Worm (Caenorhabditis elegans) whole organism, midembryonic: Measurements from ENCODE around the gene cest-4.

Source experiments
- T22C8.4 ChIP-seq: fragments of 200-800 bp; sonication (Bioruptor generic); IDR thresholded peaks from 2 replicates; pipeline ENCODE4 v1.3.6; 2022; ENCODE audit warnings: missing genetic modification characterization, missing compliant biosample characterization
- cog-1 ChIP-seq: sonication (generic microtip); optimal IDR thresholded peaks from 2 replicates; lab custom pipeline; 2016; ENCODE audit warnings: missing genetic modification characterization, missing compliant biosample characterization
- flt-1 ChIP-seq: fragments of 200-800 bp; sonication (Bioruptor generic); IDR thresholded peaks from 2 replicates; pipeline ENCODE4 v1.3.6; 2022; ENCODE audit warnings: missing genetic modification characterization, missing compliant biosample characterization
- klf-2 ChIP-seq: fragments of 200-800 bp; sonication (Bioruptor generic); conservative IDR thresholded peaks from 2 replicates; pipeline ENCODE4 v1.3.6; 2022; ENCODE audit warnings: missing genetic modification reagents, missing genetic modification characterization, missing compliant biosample characterization
- med-1 ChIP-seq: sonication (generic microtip); optimal IDR thresholded peaks from 2 replicates; lab custom pipeline; 2017; ENCODE audit warnings: missing genetic modification characterization, mild to moderate bottlenecking, missing compliant biosample characterization, antibody characterized with exemption, missing genetic modification reagents; ENCODE audit not compliant: insufficient read depth
- ref-1 ChIP-seq: fragments of 200-800 bp; sonication (Bioruptor generic); conservative IDR thresholded peaks from 2 replicates; pipeline ENCODE4 v1.3.6; 2022; ENCODE audit warnings: missing genetic modification reagents, missing genetic modification characterization, missing compliant biosample characterization
- tab-1 ChIP-seq: fragments of 200-800 bp; sonication (Bioruptor generic); IDR thresholded peaks from 2 replicates; pipeline ENCODE4 v1.3.6; 2022; ENCODE audit warnings: missing genetic modification characterization, missing compliant biosample characterization
- ztf-23 ChIP-seq: fragments of 200-800 bp; sonication (Bioruptor generic); IDR thresholded peaks from 2 replicates; pipeline ENCODE4 v1.3.6; 2022; ENCODE audit warnings: missing genetic modification reagents, missing genetic modification characterization, missing compliant biosample characterization
- ztf-29 ChIP-seq: fragments of 200-800 bp; sonication (Bioruptor generic); IDR thresholded peaks from 2 replicates; pipeline ENCODE4 v1.3.6; 2022; ENCODE audit warnings: missing genetic modification reagents, missing genetic modification characterization, missing compliant biosample characterization

The cest-4 gene

ce11 chrIV:6751213-6751612 is 50.9 kb downstream of the cest-4 start:
- TF ChIP-seq cog-1 (tag; lab: Kevin White, UChicago) (no peak), ztf-29 (GFP tag; lab: Robert Waterston, UW) (no peak), tab-1 (no peak), flt-1 (GFP tag; lab: Robert Waterston, UW) (no peak), ref-1 (GFP tag; lab: Robert Waterston, UW) (no peak), med-1 (GFP tag; lab: Kevin White, UChicago) (no peak), ztf-23 (no peak), klf-2 (GFP tag; lab: Robert Waterston, UW) (no peak), T22C8.4 (no peak)

ce11 chrIV:6750117-6750516 is 52.0 kb downstream of the cest-4 start:
- no peak for TF ChIP-seq ref-1 (GFP tag; lab: Robert Waterston, UW)
- TF ChIP-seq tab-1 = no peak
- no peak for TF ChIP-seq cog-1 (tag; lab: Kevin White, UChicago)
- no peak for TF ChIP-seq ztf-29 (GFP tag; lab: Robert Waterston, UW)
